Fruit fly (Drosophila melanogaster): Measurements from ENCODE around the gene Tomosyn.

- no peak for TF ChIP-seq psq (optimal IDR thresholded peaks at IDR 0.05)
- no peak for TF ChIP-seq insv (optimal IDR thresholded peaks at IDR 0.05)
- no peak for TF ChIP-seq ttk (optimal IDR thresholded peaks at IDR 0.05)
- no peak for TF ChIP-seq Myc (optimal IDR thresholded peaks at IDR 0.05)
- no peak for TF ChIP-seq h (optimal IDR thresholded peaks at IDR 0.05)
- TF ChIP-seq Sin3A (optimal IDR thresholded peaks at IDR 0.05) = no peak
These were observed 27.1 kb downstream of the Tomosyn start for dm6 chrX:12658400-12658998.

Data from Kc167 (cell line).